Worm (Caenorhabditis elegans) whole organism, young adult: ENCODE results near the gene spex-3.

ENCODE experiments used
- B0019.2 ChIP-seq: fragments of 200-800 bp; sonication (Bioruptor generic); conservative IDR thresholded peaks from 2 replicates; pipeline ENCODE4 v1.3.6; 2022; ENCODE audit warnings: missing genetic modification reagents, missing genetic modification characterization, missing compliant biosample characterization
- D2030.7 ChIP-seq: fragments of 200-800 bp; sonication (Bioruptor generic); IDR thresholded peaks from 2 replicates; pipeline ENCODE4 v1.3.6; 2022; ENCODE audit warnings: missing genetic modification reagents, missing genetic modification characterization, missing compliant biosample characterization
- F33H1.4 ChIP-seq: fragments of 200-800 bp; sonication (Bioruptor generic); IDR thresholded peaks from 2 replicates; pipeline ENCODE4 v1.3.6; 2022; ENCODE audit warnings: missing genetic modification reagents, missing genetic modification characterization, missing compliant biosample characterization
- F57A8.1 ChIP-seq: fragments of 200-800 bp; sonication (Bioruptor generic); optimal IDR thresholded peaks from 2 replicates; lab custom pipeline; 2018; ENCODE audit warnings: mild to moderate bottlenecking, missing genetic modification characterization, moderate library complexity, missing compliant biosample characterization
- F57C9.4 ChIP-seq: sonication (generic microtip); optimal IDR thresholded peaks from 2 replicates; lab custom pipeline; 2017; ENCODE audit warnings: mild to moderate bottlenecking, missing genetic modification characterization, missing compliant biosample characterization
- K11D2.4 ChIP-seq: fragments of 200-800 bp; sonication (Bioruptor generic); IDR thresholded peaks from 2 replicates; pipeline ENCODE4 v1.3.6; 2022; ENCODE audit warnings: missing genetic modification reagents, missing genetic modification characterization, missing compliant biosample characterization
- Y53F4B.3 ChIP-seq: fragments of 200-800 bp; sonication (Bioruptor generic); IDR thresholded peaks from 2 replicates; pipeline ENCODE4 v1.3.6; 2022; ENCODE audit warnings: missing genetic modification reagents, missing genetic modification characterization, missing compliant biosample characterization
- Y67H2A.10 ChIP-seq: fragments of 200-800 bp; sonication (Bioruptor generic); conservative IDR thresholded peaks from 2 replicates; pipeline ENCODE4 v1.3.6; 2022; ENCODE audit warnings: missing genetic modification reagents, missing genetic modification characterization, missing compliant biosample characterization
- Y79H2A.3 ChIP-seq: fragments of 200-800 bp; sonication (Bioruptor generic); conservative IDR thresholded peaks from 2 replicates; pipeline ENCODE4 v1.3.6; 2022; ENCODE audit warnings: missing genetic modification reagents, missing genetic modification characterization, missing compliant biosample characterization
- Y95B8A.8 ChIP-seq: fragments of 200-800 bp; sonication (Bioruptor generic); IDR thresholded peaks from 2 replicates; pipeline ENCODE4 v1.3.6; 2022; ENCODE audit warnings: missing genetic modification reagents, missing genetic modification characterization, missing compliant biosample characterization
- ZK185.1 ChIP-seq: sonication (generic microtip); optimal IDR thresholded peaks from 2 replicates; lab custom pipeline; 2016; ENCODE audit warnings: mild to moderate bottlenecking, missing genetic modification characterization, missing compliant biosample characterization; ENCODE audit not compliant: poor library complexity, severe bottlenecking
- ama-1 ChIP-seq, 3 experiments: fragments of 150-350 bp in 1 of 3; sonication (generic microtip) in 2 of 3; optimal IDR thresholded peaks; 2 replicates each; lab custom pipeline; 2014 to 2018; ENCODE audit warnings: missing biosample characterization in 2 of 3, missing genetic modification characterization in 2 of 3, missing genetic modification reagents in 2 of 3
- athp-1 ChIP-seq: sonication (generic microtip); optimal IDR thresholded peaks from 2 replicates; lab custom pipeline; 2017; ENCODE audit warnings: mild to moderate bottlenecking, missing genetic modification characterization, missing compliant biosample characterization
- attf-3 ChIP-seq: fragments of 200-800 bp; sonication (Bioruptor generic); conservative IDR thresholded peaks from 2 replicates; pipeline ENCODE4 v1.3.6; 2022; ENCODE audit warnings: missing genetic modification reagents, missing genetic modification characterization, missing compliant biosample characterization
- attf-6 ChIP-seq: fragments of 200-800 bp; sonication (Bioruptor generic); IDR thresholded peaks from 2 replicates; pipeline ENCODE4 v1.3.6; 2022; ENCODE audit warnings: missing genetic modification reagents, missing genetic modification characterization, missing compliant biosample characterization
- bed-2 ChIP-seq: fragments of 200-800 bp; sonication (Bioruptor generic); IDR thresholded peaks from 2 replicates; pipeline ENCODE4 v1.3.6; 2022; ENCODE audit warnings: missing genetic modification reagents, missing genetic modification characterization, missing compliant biosample characterization
- ccch-3 ChIP-seq: fragments of 200-800 bp; sonication (Bioruptor generic); optimal IDR thresholded peaks from 2 replicates; lab custom pipeline; 2018; ENCODE audit warnings: mild to moderate bottlenecking, missing genetic modification characterization, missing compliant biosample characterization
- ceh-40 ChIP-seq: fragments of 200-800 bp; sonication (Bioruptor generic); IDR thresholded peaks from 2 replicates; pipeline ENCODE4 v1.3.6; 2022; ENCODE audit warnings: missing genetic modification characterization, missing compliant biosample characterization
- ceh-58 ChIP-seq: fragments of 200-800 bp; sonication (Bioruptor generic); IDR thresholded peaks from 2 replicates; pipeline ENCODE4 v1.3.6; 2022; ENCODE audit warnings: missing genetic modification characterization, missing compliant biosample characterization
- ceh-79 ChIP-seq: sonication (generic microtip); optimal IDR thresholded peaks from 2 replicates; lab custom pipeline; 2017; ENCODE audit warnings: mild to moderate bottlenecking, missing genetic modification characterization, missing compliant biosample characterization
- dox-1 ChIP-seq: fragments of 200-800 bp; sonication (Bioruptor generic); IDR thresholded peaks from 2 replicates; pipeline ENCODE4 v1.3.6; 2022; ENCODE audit warnings: missing genetic modification reagents, missing genetic modification characterization, missing compliant biosample characterization
- dpl-1 ChIP-seq: fragments of 150-350 bp; optimal IDR thresholded peaks from 2 replicates; lab custom pipeline; 2014; ENCODE audit warnings: missing biosample characterization, missing genetic modification reagents, missing genetic modification characterization
- egl-18 ChIP-seq: fragments of 200-800 bp; sonication (Bioruptor generic); IDR thresholded peaks from 2 replicates; pipeline ENCODE4 v1.3.6; 2022; ENCODE audit warnings: missing genetic modification reagents, missing genetic modification characterization, missing compliant biosample characterization
- ekl-4 ChIP-seq: fragments of 200-800 bp; sonication (Bioruptor generic); IDR thresholded peaks from 2 replicates; pipeline ENCODE4 v1.3.6; 2022; ENCODE audit warnings: missing genetic modification reagents, missing genetic modification characterization, missing compliant biosample characterization
- him-1 ChIP-seq: sonication (generic microtip); optimal IDR thresholded peaks from 2 replicates; lab custom pipeline; 2016; ENCODE audit warnings: missing genotype, missing genetic modification reagents, missing genetic modification characterization, missing compliant biosample characterization
- hrde-1 ChIP-seq: sonication (generic microtip); optimal IDR thresholded peaks from 2 replicates; lab custom pipeline; 2016; ENCODE audit warnings: missing genetic modification characterization, mild to moderate bottlenecking, missing compliant biosample characterization, moderate library complexity, missing genotype, missing genetic modification reagents, borderline replicate concordance
- lag-1 ChIP-seq: fragments of 200-800 bp; sonication (Bioruptor generic); IDR thresholded peaks from 2 replicates; pipeline ENCODE4 v1.3.6; 2022; ENCODE audit warnings: missing genetic modification reagents, missing genetic modification characterization, missing compliant biosample characterization
- lin-35 ChIP-seq, 3 experiments: fragments of 150-350 bp in 2 of 3; sonication (generic microtip) in 1 of 3; optimal IDR thresholded peaks; 2 replicates each; lab custom pipeline; 2014 to 2018; ENCODE audit warnings: missing biosample characterization in 3 of 3, missing genetic modification characterization in 3 of 3, missing genetic modification reagents in 3 of 3
- lin-54 ChIP-seq: fragments of 200-800 bp; sonication (Bioruptor generic); optimal IDR thresholded peaks from 2 replicates; lab custom pipeline; 2018; ENCODE audit warnings: mild to moderate bottlenecking, missing genetic modification characterization, missing compliant biosample characterization
- lir-1 ChIP-seq: fragments of 200-800 bp; sonication (Bioruptor generic); conservative IDR thresholded peaks from 2 replicates; pipeline ENCODE4 v1.3.6; 2022; ENCODE audit warnings: missing genetic modification reagents, missing genetic modification characterization, missing compliant biosample characterization
- madf-3 ChIP-seq: fragments of 200-800 bp; sonication (Bioruptor generic); IDR thresholded peaks from 2 replicates; pipeline ENCODE4 v1.3.6; 2022; ENCODE audit warnings: missing genetic modification reagents, missing genetic modification characterization, missing compliant biosample characterization
- mel-28 ChIP-seq: sonication (generic microtip); optimal IDR thresholded peaks from 2 replicates; lab custom pipeline; 2016; ENCODE audit warnings: borderline replicate concordance, mild to moderate bottlenecking, missing genetic modification characterization, missing compliant biosample characterization
- nfyb-1 ChIP-seq: fragments of 200-800 bp; sonication (Bioruptor generic); IDR thresholded peaks from 2 replicates; pipeline ENCODE4 v1.3.6; 2022; ENCODE audit warnings: missing genetic modification reagents, missing genetic modification characterization, missing compliant biosample characterization
- nhr-27 ChIP-seq: fragments of 200-800 bp; sonication (Bioruptor generic); optimal IDR thresholded peaks from 2 replicates; lab custom pipeline; 2018; ENCODE audit warnings: mild to moderate bottlenecking, missing genetic modification characterization, moderate library complexity, missing compliant biosample characterization
- pbrm-1 ChIP-seq: fragments of 200-800 bp; sonication (Bioruptor generic); IDR thresholded peaks from 2 replicates; pipeline ENCODE4 v1.3.6; 2022; ENCODE audit warnings: missing genetic modification reagents, missing genetic modification characterization, missing compliant biosample characterization
- repo-1 ChIP-seq: sonication (generic microtip); optimal IDR thresholded peaks from 2 replicates; lab custom pipeline; 2017; ENCODE audit warnings: mild to moderate bottlenecking, missing genetic modification characterization, missing compliant biosample characterization
- rpc-1 ChIP-seq, 2 experiments: fragments of 150-350 bp in 1 of 2; sonication (generic microtip) in 1 of 2; optimal IDR thresholded peaks; 2 replicates each; lab custom pipeline; 2014 to 2018; ENCODE audit warnings: missing biosample characterization in 1 of 2, missing genetic modification characterization in 1 of 2, missing genetic modification reagents in 1 of 2, missing genotype in 1 of 2
- snpc-3.4 ChIP-seq: sonication (generic microtip); optimal IDR thresholded peaks from 2 replicates; lab custom pipeline; 2017; ENCODE audit warnings: missing genetic modification characterization, mild to moderate bottlenecking, missing compliant biosample characterization, antibody characterized with exemption, moderate library complexity, missing genotype, missing genetic modification reagents
- xnd-1 ChIP-seq: sonication (generic microtip); optimal IDR thresholded peaks from 2 replicates; lab custom pipeline; 2016; ENCODE audit warnings: missing genotype, missing genetic modification reagents, missing genetic modification characterization, missing compliant biosample characterization
- zfh-2 ChIP-seq: fragments of 200-800 bp; sonication (Bioruptor generic); conservative IDR thresholded peaks from 2 replicates; pipeline ENCODE4 v1.3.6; 2022; ENCODE audit warnings: missing genetic modification reagents, missing genetic modification characterization, missing compliant biosample characterization
- ztf-18 ChIP-seq: sonication (generic microtip); optimal IDR thresholded peaks from 2 replicates; lab custom pipeline; 2016; ENCODE audit warnings: missing genotype, mild to moderate bottlenecking, missing genetic modification characterization, missing compliant biosample characterization
- ztf-26 ChIP-seq: sonication (generic microtip); optimal IDR thresholded peaks from 2 replicates; lab custom pipeline; 2017; ENCODE audit warnings: missing genetic modification characterization, missing compliant biosample characterization
- ztf-28 ChIP-seq: fragments of 200-800 bp; sonication (Bioruptor generic); IDR thresholded peaks from 2 replicates; pipeline ENCODE4 v1.3.6; 2022; ENCODE audit warnings: missing genetic modification reagents, missing genetic modification characterization, missing compliant biosample characterization

Gene spex-3

ce11 chrIII:1743081-1743480, 40.8 kb upstream of the spex-3 start (continued):
- peak; percentile 4 for TF ChIP-seq snpc-3.4 (tag; lab: Kevin White, UChicago)
- 0 out of 2 replicates have a peak, but pooled peaks have one; percentile 20 for TF ChIP-seq F33H1.4
- no peak for TF ChIP-seq nhr-27 (tag; lab: Kevin White, UChicago)
- no peak for TF ChIP-seq Y67H2A.10 (GFP tag; lab: Robert Waterston, UW)
- TF ChIP-seq ama-1 (optimal IDR thresholded peaks at IDR 0.05; lab: Kevin White, UChicago): no peak
- TF ChIP-seq ama-1 (GFP tag; optimal IDR thresholded peaks at IDR 0.05; lab: Kevin White, UChicago): no peak
- TF ChIP-seq bed-2: no peak
- TF ChIP-seq ceh-58: no peak
- no peak for TF ChIP-seq lin-35 (GFP tag; optimal IDR thresholded peaks at IDR 0.05; lab: Kevin White, UChicago)
- no peak for TF ChIP-seq ZK185.1 (tag; lab: Kevin White, UChicago)
- no peak for TF ChIP-seq dpl-1 (GFP tag; lab: Kevin White, UChicago)
- TF ChIP-seq ztf-26 (tag; lab: Kevin White, UChicago): no peak
- TF ChIP-seq repo-1 (tag; lab: Kevin White, UChicago): no peak
- peak; percentile 48 for TF ChIP-seq pbrm-1 (GFP tag; lab: Robert Waterston, UW)
- no peak for TF ChIP-seq attf-3 (GFP tag; lab: Robert Waterston, UW)
- no peak for TF ChIP-seq ceh-40 (GFP tag; lab: Robert Waterston, UW)
- no peak for TF ChIP-seq Y53F4B.3 (GFP tag; lab: Robert Waterston, UW)
- peak; percentile 22 for TF ChIP-seq athp-1 (tag; lab: Kevin White, UChicago)
- peak; percentile 60 for TF ChIP-seq rpc-1 (optimal IDR thresholded peaks at IDR 0.05; lab: Kevin White, UChicago)
- peak; percentile 78 for TF ChIP-seq rpc-1 (tag; optimal IDR thresholded peaks at IDR 0.05; lab: Kevin White, UChicago)
- no peak for TF ChIP-seq ceh-79
- no peak for TF ChIP-seq ztf-28 (GFP tag; lab: Robert Waterston, UW)
- TF ChIP-seq zfh-2 (GFP tag; lab: Robert Waterston, UW): peak; percentile 61
- TF ChIP-seq B0019.2 (GFP tag; lab: Robert Waterston, UW): no peak
- TF ChIP-seq hrde-1: no peak
- TF ChIP-seq Y95B8A.8 (GFP tag; lab: Robert Waterston, UW): no peak
- no peak for TF ChIP-seq F57C9.4 (tag; lab: Kevin White, UChicago)
- peak; percentile 17 for TF ChIP-seq lin-54 (GFP tag; lab: Kevin White, UChicago)
- TF ChIP-seq lir-1: no peak
- peak; percentile 31; the same call in 1 of the 2 replicates for TF ChIP-seq dox-1 (GFP tag; lab: Robert Waterston, UW)
- TF ChIP-seq nfyb-1: no peak
- TF ChIP-seq K11D2.4 (GFP tag; lab: Robert Waterston, UW): peak; percentile 16; the same call in 1 of the 2 replicates
- no peak for TF ChIP-seq ccch-3 (GFP tag; lab: Kevin White, UChicago)
- TF ChIP-seq D2030.7 (GFP tag; lab: Robert Waterston, UW): peak; percentile 30; the same call in 1 of the 2 replicates
- TF ChIP-seq F57A8.1 (GFP tag; lab: Kevin White, UChicago): peak; percentile 20

- TF ChIP-seq him-1 (tag; lab: Kevin White, UChicago) (no peak), egl-18 (GFP tag; lab: Robert Waterston, UW) (no peak), ekl-4 (no peak), mel-28 (tag; lab: Kevin White, UChicago) (no peak), madf-3 (no peak), xnd-1 (tag; lab: Kevin White, UChicago) (no peak), ztf-18 (tag; lab: Kevin White, UChicago) (no peak), Y79H2A.3 (GFP tag; lab: Robert Waterston, UW) (no peak), lag-1 (GFP tag; lab: Robert Waterston, UW) (no peak), attf-6 (GFP tag; lab: Robert Waterston, UW) (no peak)
Measured at ce11 chrIII:1733412-1733811, 31.2 kb upstream of the spex-3 start.
